Fruit fly (Drosophila melanogaster): ENCODE data around the gene Acp95EF.

Acp95EF gene

dm6 chr3R:24226744-24227143 lies 2.0 kb upstream of the Acp95EF start, which contains the start of the genes Spps and CG13609 (continued):
- peak; percentile 85 for TF ChIP-seq CG1603 (tag; optimal IDR thresholded peaks at IDR 0.05)
- TF ChIP-seq kay (GFP tag; optimal IDR thresholded peaks at IDR 0.05), result no peak
- TF ChIP-seq nom (GFP tag; optimal IDR thresholded peaks at IDR 0.05), result peak; percentile 10
- TF ChIP-seq p53 (GFP tag; optimal IDR thresholded peaks at IDR 0.05), result no peak
- TF ChIP-seq CG30431 (GFP tag; optimal IDR thresholded peaks at IDR 0.05), result no peak
- TF ChIP-seq CG9932 (GFP tag; IDR thresholded peaks at IDR 0.05), result peak; percentile 53; the same call in 1 of the 2 replicates
- no peak for TF ChIP-seq CG8944 (GFP tag; optimal IDR thresholded peaks at IDR 0.05)
- no peak for TF ChIP-seq CG10979 (tag; optimal IDR thresholded peaks at IDR 0.05)
- no peak for TF ChIP-seq CG10147 (GFP tag; optimal IDR thresholded peaks at IDR 0.05)
- no peak for TF ChIP-seq CG15011 (GFP tag; optimal IDR thresholded peaks at IDR 0.05)
- TF ChIP-seq bsh (GFP tag; optimal IDR thresholded peaks at IDR 0.05), result peak in 1 of 2 experiments; percentile 13
- no peak for TF ChIP-seq CG8478 (optimal IDR thresholded peaks at IDR 0.05)
- TF ChIP-seq CG9215 (GFP tag; IDR thresholded peaks at IDR 0.05), result no peak
- TF ChIP-seq CG2199 (GFP tag; IDR thresholded peaks at IDR 0.05), result no peak
- no peak for TF ChIP-seq prd (optimal IDR thresholded peaks at IDR 0.05)
- no peak for TF ChIP-seq prd (GFP tag; IDR thresholded peaks at IDR 0.05)
- no peak for TF ChIP-seq CG31388 (GFP tag; optimal IDR thresholded peaks at IDR 0.05)
- peak; percentile 96 for TF ChIP-seq CG13287 (GFP tag; IDR thresholded peaks at IDR 0.05; ENCODE audit: partially characterized antibody)
- TF ChIP-seq lola (GFP tag; optimal IDR thresholded peaks at IDR 0.05), result no peak
- no peak for TF ChIP-seq eve (GFP tag; optimal IDR thresholded peaks at IDR 0.05)
- no peak for TF ChIP-seq Dfd (GFP tag; optimal IDR thresholded peaks at IDR 0.05)
- TF ChIP-seq CG1233 (GFP tag; optimal IDR thresholded peaks at IDR 0.05), result no peak
- TF ChIP-seq h (optimal IDR thresholded peaks at IDR 0.05), result no peak
- no peak for TF ChIP-seq Dad (GFP tag; optimal IDR thresholded peaks at IDR 0.05)
- TF ChIP-seq CG16863 (GFP tag; optimal IDR thresholded peaks at IDR 0.05), result no peak
- TF ChIP-seq grn (GFP tag; optimal IDR thresholded peaks at IDR 0.05), result peak; percentile 65
- no peak for TF ChIP-seq bcd (GFP tag; optimal IDR thresholded peaks at IDR 0.05)
- peak; percentile 9; the same call in 1 of the 3 replicates for TF ChIP-seq sr (GFP tag; IDR thresholded peaks at IDR 0.05)
- peak; percentile 24 for TF ChIP-seq CoRest (tag; optimal IDR thresholded peaks at IDR 0.05)
- no peak for TF ChIP-seq seq (GFP tag; IDR thresholded peaks at IDR 0.05)
- TF ChIP-seq jumu (GFP tag; optimal IDR thresholded peaks at IDR 0.05), result no peak
- TF ChIP-seq br (optimal IDR thresholded peaks at IDR 0.05), result no peak
- TF ChIP-seq H2.0 (GFP tag; IDR thresholded peaks at IDR 0.05), result no peak
- no peak for TF ChIP-seq oc (tag; optimal IDR thresholded peaks at IDR 0.05)
- TF ChIP-seq Optix (GFP tag; IDR thresholded peaks at IDR 0.05), result no peak
- TF ChIP-seq CkIIα-i1 (GFP tag; IDR thresholded peaks at IDR 0.05), result no peak
- peak; percentile 48 for TF ChIP-seq CG30020 (tag; optimal IDR thresholded peaks at IDR 0.05)
- TF ChIP-seq sqz (GFP tag; optimal IDR thresholded peaks at IDR 0.05), result no peak
- no peak for TF ChIP-seq wdn (GFP tag; IDR thresholded peaks at IDR 0.05)
- no peak for TF ChIP-seq CG3726 (GFP tag; IDR thresholded peaks at IDR 0.05)
- no peak for TF ChIP-seq NK7.1 (GFP tag; optimal IDR thresholded peaks at IDR 0.05)
- no peak for TF ChIP-seq gcm2 (GFP tag; optimal IDR thresholded peaks at IDR 0.05)
- TF ChIP-seq D19A (tag; optimal IDR thresholded peaks at IDR 0.05), result no peak
- TF ChIP-seq Mes4 (GFP tag; optimal IDR thresholded peaks at IDR 0.05), result peak; percentile 3
- TF ChIP-seq scrt (GFP tag; optimal IDR thresholded peaks at IDR 0.05), result no peak
- TF ChIP-seq Ets65A (GFP tag), result peak; percentile 78
- no peak for TF ChIP-seq CG11456 (GFP tag; IDR thresholded peaks at IDR 0.05)
- no peak for TF ChIP-seq CG32772 (GFP tag; IDR thresholded peaks at IDR 0.05)
- peak; percentile 95 for TF ChIP-seq hb (GFP tag; IDR thresholded peaks at IDR 0.05; ENCODE audit: partially characterized antibody)
- TF ChIP-seq Atf3 (GFP tag; optimal IDR thresholded peaks at IDR 0.05), result no peak
- TF ChIP-seq ken (GFP tag; IDR thresholded peaks at IDR 0.05), result no peak
- no peak for TF ChIP-seq klu (GFP tag; IDR thresholded peaks at IDR 0.05)
- TF ChIP-seq CG6854 (GFP tag; optimal IDR thresholded peaks at IDR 0.05), result no peak
- no peak for TF ChIP-seq CG15601 (tag; optimal IDR thresholded peaks at IDR 0.05)

Measured in whole organism, embryonic.